Worm (Caenorhabditis elegans) whole organism, L4 larva: Measurements from ENCODE around the gene C25E10.10.

ENCODE experiments used
- Y105C5A.15 ChIP-seq: fragments of 200-800 bp; sonication (Bioruptor generic); IDR thresholded peaks from 2 replicates; pipeline ENCODE4 v1.3.6; 2022; ENCODE audit warnings: missing genetic modification characterization, missing compliant biosample characterization
- Y5F2A.4 ChIP-seq: fragments of 200-800 bp; sonication (Bioruptor generic); optimal IDR thresholded peaks from 2 replicates; lab custom pipeline; 2018; ENCODE audit warnings: mild to moderate bottlenecking, missing genetic modification characterization, missing compliant biosample characterization
- aha-1 ChIP-seq: fragments of 150-350 bp; peaks from one replicate; lab custom pipeline; 2014; ENCODE audit warnings: missing biosample characterization, missing genetic modification characterization
- attf-4 ChIP-seq: sonication (generic microtip); optimal IDR thresholded peaks from 3 replicates; lab custom pipeline; 2017; ENCODE audit warnings: missing biosample characterization, missing genetic modification characterization
- ceh-20 ChIP-seq: fragments of 200-800 bp; sonication (Bioruptor generic); IDR thresholded peaks from 2 replicates; pipeline ENCODE4 v1.3.6; 2022; ENCODE audit warnings: missing genetic modification reagents, missing genetic modification characterization, missing compliant biosample characterization
- cey-2 ChIP-seq: sonication (generic microtip); optimal IDR thresholded peaks from 3 replicates; lab custom pipeline; 2017; ENCODE audit warnings: missing genetic modification characterization, mild to moderate bottlenecking, missing compliant biosample characterization, antibody characterized with exemption, borderline replicate concordance; ENCODE audit not compliant: insufficient read depth
- daf-16 ChIP-seq, 3 experiments: sonication (generic microtip); optimal IDR thresholded peaks; 2 replicates each; lab custom pipeline; 2016 to 2017; ENCODE audit warnings: missing genetic modification characterization in 3 of 3, missing genetic modification reagents in 3 of 3, mild to moderate bottlenecking in 2 of 3, missing compliant biosample characterization in 2 of 3, missing biosample characterization in 1 of 3, moderate library complexity in 1 of 3
- dmd-6 ChIP-seq: fragments of 200-800 bp; sonication (Bioruptor generic); IDR thresholded peaks from 2 replicates; pipeline ENCODE4 v1.3.6; 2022; ENCODE audit warnings: missing genetic modification reagents, missing genetic modification characterization, missing compliant biosample characterization
- duxl-1 ChIP-seq: sonication (generic microtip); optimal IDR thresholded peaks from 2 replicates; lab custom pipeline; 2016; ENCODE audit warnings: mild to moderate bottlenecking, missing genetic modification characterization, moderate library complexity, missing compliant biosample characterization; ENCODE audit not compliant: poor library complexity
- dve-1 ChIP-seq: sonication (generic microtip); optimal IDR thresholded peaks from 2 replicates; lab custom pipeline; 2017; ENCODE audit warnings: antibody characterized with exemption, mild to moderate bottlenecking, missing genetic modification characterization, missing compliant biosample characterization; ENCODE audit not compliant: insufficient read depth
- fos-1 ChIP-seq: fragments of 150-350 bp; optimal IDR thresholded peaks from 2 replicates; lab custom pipeline; 2014; ENCODE audit warnings: missing biosample characterization, missing genetic modification characterization
- hif-1 ChIP-seq, 2 experiments: sonication (generic microtip); optimal IDR thresholded peaks; 2 replicates each; lab custom pipeline; 2016 to 2017; ENCODE audit warnings: missing compliant biosample characterization in 2 of 2, missing genetic modification characterization in 2 of 2, missing genetic modification reagents in 2 of 2, missing genotype in 2 of 2, mild to moderate bottlenecking in 1 of 2
- hlh-11 ChIP-seq: fragments of 200-800 bp; sonication (Bioruptor generic); optimal IDR thresholded peaks from 2 replicates; lab custom pipeline; 2018; ENCODE audit warnings: mild to moderate bottlenecking, missing genetic modification characterization, missing compliant biosample characterization
- hlh-30 ChIP-seq: sonication (generic microtip); optimal IDR thresholded peaks from 2 replicates; lab custom pipeline; 2017; ENCODE audit warnings: antibody characterized with exemption, mild to moderate bottlenecking, missing genetic modification characterization, missing compliant biosample characterization; ENCODE audit not compliant: insufficient read depth
- lim-7 ChIP-seq: fragments of 200-800 bp; sonication (Bioruptor generic); IDR thresholded peaks from 2 replicates; pipeline ENCODE4 v1.3.6; 2022; ENCODE audit warnings: missing genetic modification characterization, missing compliant biosample characterization
- lin-13 ChIP-seq: fragments of 150-350 bp; optimal IDR thresholded peaks from 2 replicates; lab custom pipeline; 2014; ENCODE audit warnings: missing biosample characterization, missing genetic modification reagents, missing genetic modification characterization
- lsy-2 ChIP-seq, 2 experiments: fragments of 150-350 bp in 1 of 2; sonication (generic microtip) in 1 of 2; optimal IDR thresholded peaks; 2 replicates each; lab custom pipeline; 2014 to 2017; ENCODE audit warnings: missing biosample characterization in 2 of 2, missing genetic modification characterization in 2 of 2
- madf-5 ChIP-seq, 2 experiments: fragments of 200-800 bp; sonication (Bioruptor generic); IDR thresholded peaks; 2 replicates each; pipeline ENCODE4 v1.3.6; 2022; ENCODE audit warnings: missing compliant biosample characterization in 2 of 2, missing genetic modification characterization in 2 of 2
- mdl-1 ChIP-seq, 2 experiments: fragments of 150-350 bp in 1 of 2; sonication (generic microtip) in 1 of 2; optimal IDR thresholded peaks; 2 replicates each; lab custom pipeline; 2014 to 2017; ENCODE audit warnings: missing biosample characterization in 2 of 2, missing genetic modification characterization in 2 of 2
- mep-1 ChIP-seq: fragments of 150-350 bp; sonication (generic microtip); optimal IDR thresholded peaks from 3 replicates; lab custom pipeline; 2014; ENCODE audit warnings: missing biosample characterization, missing genetic modification characterization
- mxl-2 ChIP-seq: fragments of 200-800 bp; sonication (Bioruptor generic); conservative IDR thresholded peaks from 2 replicates; pipeline ENCODE4 v1.3.6; 2022; ENCODE audit warnings: missing genetic modification reagents, missing genetic modification characterization, missing compliant biosample characterization
- mxl-3 ChIP-seq: fragments of 200-800 bp; sonication (Bioruptor generic); optimal IDR thresholded peaks from 2 replicates; lab custom pipeline; 2018; ENCODE audit warnings: mild to moderate bottlenecking, missing genetic modification characterization, missing compliant biosample characterization
- nhr-10 ChIP-seq: fragments of 150-350 bp; optimal IDR thresholded peaks from 2 replicates; lab custom pipeline; 2014; ENCODE audit warnings: missing biosample characterization, missing genetic modification characterization
- nhr-111 ChIP-seq: fragments of 200-800 bp; sonication (Bioruptor generic); optimal IDR thresholded peaks from 2 replicates; lab custom pipeline; 2018; ENCODE audit warnings: mild to moderate bottlenecking, missing genetic modification characterization, missing compliant biosample characterization
- nhr-28 ChIP-seq: fragments of 150-350 bp; optimal IDR thresholded peaks from 2 replicates; lab custom pipeline; 2014; ENCODE audit warnings: missing biosample characterization, missing genetic modification characterization
- nhr-48 ChIP-seq: sonication (generic microtip); optimal IDR thresholded peaks from 2 replicates; lab custom pipeline; 2016; ENCODE audit warnings: mild to moderate bottlenecking, missing genetic modification characterization, missing compliant biosample characterization
- nhr-6 ChIP-seq: fragments of 150-350 bp; optimal IDR thresholded peaks from 2 replicates; lab custom pipeline; 2014; ENCODE audit warnings: missing biosample characterization, missing genetic modification characterization
- nhr-76 ChIP-seq: fragments of 150-350 bp; optimal IDR thresholded peaks from 2 replicates; lab custom pipeline; 2014; ENCODE audit warnings: missing biosample characterization, missing genetic modification characterization
- nhr-77 ChIP-seq: fragments of 150-350 bp; optimal IDR thresholded peaks from 2 replicates; lab custom pipeline; 2014; ENCODE audit warnings: missing biosample characterization, missing genetic modification characterization
- pha-4 ChIP-seq, 2 experiments: fragments of 150-350 bp in 1 of 2; fragments of 200-800 bp in 1 of 2; sonication (Bioruptor generic) in 1 of 2; IDR thresholded peaks in 1 of 2; optimal IDR thresholded peaks in 1 of 2; 2 replicates each; pipeline versions ENCODE4 v1.3.6 to Lab custom; 2014 to 2022; ENCODE audit warnings: missing genetic modification characterization in 2 of 2, missing genetic modification reagents in 2 of 2, missing biosample characterization in 1 of 2, missing compliant biosample characterization in 1 of 2
- php-3 ChIP-seq: fragments of 200-800 bp; sonication (Bioruptor generic); IDR thresholded peaks from 2 replicates; pipeline ENCODE4 v1.3.6; 2022; ENCODE audit warnings: missing genetic modification reagents, missing genetic modification characterization, missing compliant biosample characterization
- pqm-1 ChIP-seq: sonication (generic microtip); optimal IDR thresholded peaks from 2 replicates; lab custom pipeline; 2017; ENCODE audit warnings: missing biosample characterization, missing genetic modification characterization
- saeg-2 ChIP-seq: fragments of 200-800 bp; sonication (Bioruptor generic); IDR thresholded peaks from 2 replicates; pipeline ENCODE4 v1.3.6; 2022; ENCODE audit warnings: missing genetic modification reagents, missing genetic modification characterization, missing compliant biosample characterization
- tra-1 ChIP-seq: fragments of 200-800 bp; sonication (Bioruptor generic); IDR thresholded peaks from 2 replicates; pipeline ENCODE4 v1.3.6; 2022; ENCODE audit warnings: missing genetic modification reagents, missing genetic modification characterization, missing compliant biosample characterization
- unc-130 ChIP-seq: sonication (generic microtip); optimal IDR thresholded peaks from 2 replicates; lab custom pipeline; 2016; ENCODE audit warnings: missing genetic modification reagents, missing genetic modification characterization, missing compliant biosample characterization
- unc-39 ChIP-seq: sonication (generic microtip); optimal IDR thresholded peaks from 2 replicates; lab custom pipeline; 2017; ENCODE audit warnings: missing biosample characterization, missing genetic modification characterization
- unc-62 ChIP-seq, 3 experiments: fragments of 150-350 bp in 1 of 3; sonication (generic microtip); optimal IDR thresholded peaks in 2 of 3; peaks in 1 of 3; 1 replicate in 1 of 3; 2 replicates in 2 of 3; lab custom pipeline; 2014 to 2017; ENCODE audit warnings: missing biosample characterization in 3 of 3, missing genetic modification characterization in 3 of 3, missing genetic modification reagents in 3 of 3, missing genotype in 1 of 3
- zfp-3 ChIP-seq: fragments of 200-800 bp; sonication (Bioruptor generic); conservative IDR thresholded peaks from 2 replicates; pipeline ENCODE4 v1.3.6; 2022; ENCODE audit warnings: missing genetic modification reagents, missing genetic modification characterization, missing compliant biosample characterization
- ztf-11 ChIP-seq: fragments of 150-350 bp; optimal IDR thresholded peaks from 2 replicates; lab custom pipeline; 2014; ENCODE audit warnings: missing biosample characterization, missing genetic modification characterization
- ztf-7 ChIP-seq: fragments of 150-350 bp; optimal IDR thresholded peaks from 2 replicates; lab custom pipeline; 2014; ENCODE audit warnings: missing biosample characterization, missing genetic modification characterization

Gene C25E10.10

DNA sequence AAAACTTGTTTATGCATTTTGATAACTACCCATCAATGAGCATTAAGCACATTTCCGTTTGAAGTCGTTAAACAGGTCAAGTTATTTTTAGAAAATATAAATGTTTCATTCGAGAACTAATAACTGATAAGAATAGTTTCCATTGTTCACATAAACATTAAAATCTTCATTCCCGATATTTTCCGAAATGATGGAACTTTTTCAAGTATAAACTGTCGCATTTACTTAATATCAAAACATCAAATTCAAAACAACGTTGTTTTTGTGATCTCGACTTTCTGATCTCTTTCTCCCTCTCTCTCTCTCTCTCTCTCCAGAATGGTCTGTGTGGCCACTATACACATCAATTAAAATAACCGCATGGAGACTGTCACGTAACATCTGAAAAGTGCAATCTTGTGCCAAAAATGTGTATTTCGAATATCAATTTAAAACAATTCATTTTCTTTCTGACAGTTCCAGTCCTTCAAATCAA, 18.2 kb upstream of the C25E10.10 start:
- no peak for TF ChIP-seq mxl-2 (GFP tag; lab: Robert Waterston, UW)
- no peak for TF ChIP-seq saeg-2 (GFP tag; lab: Robert Waterston, UW)
- no peak for TF ChIP-seq ceh-20
- TF ChIP-seq unc-39 (tag; lab: Kevin White, UChicago): no peak
- TF ChIP-seq lsy-2 (tag; optimal IDR thresholded peaks at IDR 0.05; lab: Kevin White, UChicago): peak; percentile 16 to 27
- TF ChIP-seq Y105C5A.15 (GFP tag; lab: Robert Waterston, UW): no peak
- no peak for TF ChIP-seq unc-130 (GFP tag; lab: Kevin White, UChicago)
- TF ChIP-seq ztf-11 (tag; lab: Kevin White, UChicago): no peak
- no peak for TF ChIP-seq nhr-111 (GFP tag; lab: Kevin White, UChicago)
- TF ChIP-seq nhr-28 (tag; lab: Kevin White, UChicago): peak; percentile 68
- no peak for TF ChIP-seq Y5F2A.4 (GFP tag; lab: Kevin White, UChicago)
- no peak for TF ChIP-seq mxl-3 (GFP tag; lab: Kevin White, UChicago)
- no peak for TF ChIP-seq nhr-76 (tag; lab: Kevin White, UChicago)
- no peak for TF ChIP-seq nhr-6 (tag; lab: Kevin White, UChicago)
- TF ChIP-seq pha-4 (GFP tag; IDR thresholded peaks at IDR 0.05; lab: Robert Waterston, UW): 0 out of 2 replicates have a peak, but pooled peaks have one; percentile 6
- no peak for TF ChIP-seq pha-4 (tag; optimal IDR thresholded peaks at IDR 0.05; lab: Kevin White, UChicago)
- peak; percentile 41 for TF ChIP-seq nhr-10 (tag; lab: Kevin White, UChicago)
- no peak for TF ChIP-seq lim-7
- peak in 1 of 2 experiments; percentile 40 for TF ChIP-seq hif-1 (tag; optimal IDR thresholded peaks at IDR 0.05; lab: Kevin White, UChicago)
- TF ChIP-seq nhr-48 (tag; lab: Kevin White, UChicago): peak; percentile 31
- no peak for TF ChIP-seq cey-2 (tag; lab: Kevin White, UChicago)
- TF ChIP-seq dve-1 (tag; lab: Kevin White, UChicago): peak; percentile 68
- peak; percentile 80 for TF ChIP-seq fos-1
- TF ChIP-seq hlh-30 (tag; lab: Kevin White, UChicago): peak; percentile 53
- no peak for TF ChIP-seq ztf-7 (tag; lab: Kevin White, UChicago)
- no peak for TF ChIP-seq tra-1 (GFP tag; lab: Robert Waterston, UW)
- peak; percentile 59 for TF ChIP-seq mep-1
- peak in 1 of 2 experiments; percentile 49 for TF ChIP-seq mdl-1 (tag; optimal IDR thresholded peaks at IDR 0.05; lab: Kevin White, UChicago)
- TF ChIP-seq duxl-1 (tag; lab: Kevin White, UChicago): no peak
- no peak for TF ChIP-seq pqm-1 (tag; lab: Kevin White, UChicago)
- TF ChIP-seq nhr-77: peak; percentile 87
- no peak for TF ChIP-seq daf-16 (GFP tag; optimal IDR thresholded peaks at IDR 0.05; lab: Kevin White, UChicago)
- peak; percentile 95 for TF ChIP-seq daf-16 (tag; optimal IDR thresholded peaks at IDR 0.05; lab: Kevin White, UChicago)
- peak; percentile 96 for TF ChIP-seq aha-1
- TF ChIP-seq lin-13 (GFP tag; lab: Kevin White, UChicago): no peak
- peak; percentile 4; the same call in 1 of the 2 replicates for TF ChIP-seq zfp-3 (GFP tag; lab: Robert Waterston, UW)
- peak; percentile 34; the same call in 1 of the 2 replicates for TF ChIP-seq dmd-6 (GFP tag; lab: Robert Waterston, UW)
- peak; percentile 76 for TF ChIP-seq php-3
- TF ChIP-seq madf-5 (GFP tag; IDR thresholded peaks at IDR 0.05; lab: Robert Waterston, UW): no peak
- TF ChIP-seq hlh-11: peak; percentile 66
- no peak for TF ChIP-seq attf-4 (tag; lab: Kevin White, UChicago)
- TF ChIP-seq unc-62 (GFP tag; optimal IDR thresholded peaks at IDR 0.05 in 1 of 2; lab: Kevin White, UChicago): peak in 1 of 2 experiments; percentile 66
- no peak for TF ChIP-seq unc-62 (tag; optimal IDR thresholded peaks at IDR 0.05; lab: Kevin White, UChicago)
